Fruit fly (Drosophila melanogaster) whole organism, adult: ENCODE data around the gene CG13829.

ENCODE experiments used
- CG11617 ChIP-seq: fragments of 200-800 bp; sonication (Bioruptor generic); optimal IDR thresholded peaks from 2 replicates; lab custom pipeline; 2017; ENCODE audit warnings: mild to moderate bottlenecking, missing biosample characterization, missing genetic modification reagents, missing genetic modification characterization
- CG12768 ChIP-seq: fragments of 200-800 bp; sonication (Bioruptor generic); optimal IDR thresholded peaks from 2 replicates; lab custom pipeline; 2017; ENCODE audit warnings: missing biosample characterization, missing genetic modification characterization, mild to moderate bottlenecking, moderate library complexity, missing genetic modification reagents
- CG14711 ChIP-seq: fragments of 200-800 bp; sonication (Bioruptor generic); optimal IDR thresholded peaks from 2 replicates; lab custom pipeline; 2018; ENCODE audit warnings: missing biosample characterization, mild to moderate bottlenecking, missing genetic modification characterization, moderate library complexity
- CG1620 ChIP-seq: fragments of 200-800 bp; sonication (Bioruptor generic); optimal IDR thresholded peaks from 2 replicates; lab custom pipeline; 2016; ENCODE audit warnings: missing biosample characterization, missing genetic modification characterization
- CG33017 ChIP-seq: fragments of 200-800 bp; sonication (Bioruptor generic); optimal IDR thresholded peaks from 2 replicates; lab custom pipeline; 2018; ENCODE audit warnings: missing biosample characterization, mild to moderate bottlenecking, missing genetic modification characterization, moderate library complexity
- CG7045 ChIP-seq: fragments of 200-800 bp; sonication (Bioruptor generic); optimal IDR thresholded peaks from 2 replicates; lab custom pipeline; 2017; ENCODE audit warnings: missing biosample characterization, mild to moderate bottlenecking, missing genetic modification characterization
- CG7101 ChIP-seq: fragments of 200-800 bp; sonication (Bioruptor generic); optimal IDR thresholded peaks from 2 replicates; lab custom pipeline; 2018; ENCODE audit warnings: missing biosample characterization, mild to moderate bottlenecking, missing genetic modification characterization, moderate library complexity
- Clk ChIP-seq: fragments of 200-800 bp; sonication (Bioruptor generic); optimal IDR thresholded peaks from 2 replicates; lab custom pipeline; 2017; ENCODE audit warnings: missing biosample characterization, missing genetic modification characterization
- Hr96 ChIP-seq: fragments of 200-800 bp; sonication (Bioruptor generic); optimal IDR thresholded peaks from 2 replicates; lab custom pipeline; 2016; ENCODE audit warnings: missing biosample characterization, missing genetic modification characterization
- Mnt ChIP-seq: fragments of 200-800 bp; sonication (Bioruptor generic); optimal IDR thresholded peaks from 2 replicates; lab custom pipeline; 2016; ENCODE audit warnings: missing biosample characterization, mild to moderate bottlenecking, missing genetic modification characterization
- cnc ChIP-seq, 2 experiments: fragments of >200 bp; optimal IDR thresholded peaks; 2 replicates each; lab custom pipeline; 2017
- kay ChIP-seq: fragments of 200-800 bp; sonication (Bioruptor generic); peaks from one replicate; lab custom pipeline; 2016; ENCODE audit warnings: missing biosample characterization, missing genetic modification characterization, borderline replicate concordance
- pad ChIP-seq: fragments of 200-800 bp; sonication (Bioruptor generic); optimal IDR thresholded peaks from 3 replicates; lab custom pipeline; 2017; ENCODE audit warnings: missing biosample characterization, missing genetic modification characterization, mild to moderate bottlenecking, moderate library complexity, missing genetic modification reagents
- toe ChIP-seq: fragments of 200-800 bp; sonication (Bioruptor generic); optimal IDR thresholded peaks from 2 replicates; lab custom pipeline; 2016; ENCODE audit warnings: missing biosample characterization, missing genetic modification characterization

DNA sequence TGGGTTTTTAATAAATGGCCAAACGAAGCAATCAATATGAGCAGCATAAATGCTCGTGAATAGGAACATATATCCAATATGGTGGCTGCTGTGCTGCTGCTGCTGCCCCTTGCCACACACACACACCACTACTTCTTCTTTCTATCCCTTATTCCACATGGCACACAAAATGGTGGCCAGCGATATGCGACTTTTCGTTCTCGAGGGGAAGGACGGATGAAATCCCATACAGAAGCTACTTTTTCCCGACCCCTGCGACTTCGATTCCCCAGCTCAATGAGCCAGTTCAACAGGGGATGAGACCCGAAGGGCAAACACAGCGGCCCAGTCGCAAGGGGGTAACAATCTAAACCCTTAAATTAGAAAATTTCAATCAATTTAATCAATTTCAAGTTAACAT lies 46.1 kb upstream of the CG13829 start:
- TF ChIP-seq CG14711 (tag; lab: Kevin White, UChicago) (no peak), CG11617 (GFP tag; lab: Kevin White, UChicago) (no peak), Hr96 (no peak), kay (GFP tag; lab: Kevin White, UChicago) (no peak), CG1620 (no peak), pad (GFP tag; lab: Kevin White, UChicago) (no peak), CG7045 (GFP tag; lab: Kevin White, UChicago) (no peak), toe (GFP tag; lab: Kevin White, UChicago) (no peak), Clk (GFP tag; lab: Kevin White, UChicago) (no peak), CG12768 (no peak), cnc (optimal IDR thresholded peaks at IDR 0.05; lab: Kevin White, UChicago) (no peak), Mnt (no peak), CG7101 (tag; lab: Kevin White, UChicago) (no peak), CG33017 (no peak)
